Worm (Caenorhabditis elegans): Measurements from ENCODE around the gene ari-2.

DNA sequence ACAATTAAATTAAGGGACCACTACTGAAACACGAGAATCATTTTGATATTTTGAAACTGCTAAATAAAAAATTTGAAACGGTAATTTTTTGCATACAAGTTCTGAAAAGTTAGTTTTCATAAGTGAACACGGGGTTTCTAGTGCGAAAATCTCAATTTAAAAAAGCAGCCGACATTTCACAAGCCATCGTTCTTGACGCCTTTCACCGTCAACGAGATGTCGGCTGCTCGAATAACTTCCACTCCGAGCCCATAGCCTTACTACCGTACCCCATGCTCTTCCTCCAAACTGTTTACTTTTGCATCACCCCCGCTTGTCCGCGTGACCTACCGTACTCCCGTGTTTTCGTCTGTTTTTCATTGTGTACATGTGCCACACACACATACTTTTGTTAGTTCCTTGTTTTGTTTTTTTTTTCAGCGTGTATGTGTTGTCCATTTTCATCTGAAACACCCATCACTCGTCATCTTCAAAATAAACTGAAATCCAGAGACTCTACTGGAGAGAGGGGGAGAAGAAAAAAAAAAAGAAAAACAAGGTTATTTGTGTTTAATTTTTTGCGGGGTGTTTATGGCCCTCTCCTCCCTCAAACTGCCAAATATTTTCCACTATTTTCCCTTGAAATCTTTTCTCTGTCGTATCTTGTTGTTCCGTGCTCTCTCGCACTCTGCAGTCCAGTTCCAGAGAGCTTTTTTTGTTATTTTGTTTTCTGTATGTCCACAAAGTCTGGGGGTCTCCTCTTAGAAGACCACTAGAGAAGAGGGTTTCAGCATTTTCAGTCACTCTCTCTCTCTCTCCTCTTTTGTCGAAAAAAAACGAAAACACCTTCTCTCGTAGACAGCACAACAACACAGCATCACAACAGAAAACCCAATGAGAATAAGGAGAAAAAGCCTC lies 37.3 kb downstream of the ari-2 start:
- TF ChIP-seq dao-5 (tag; optimal IDR thresholded peaks at IDR 0.05) (no peak), W03F9.2 (tag; optimal IDR thresholded peaks at IDR 0.05) (no peak), him-1 (tag; optimal IDR thresholded peaks at IDR 0.05) (no peak)
